In the genomic region with DNA sequence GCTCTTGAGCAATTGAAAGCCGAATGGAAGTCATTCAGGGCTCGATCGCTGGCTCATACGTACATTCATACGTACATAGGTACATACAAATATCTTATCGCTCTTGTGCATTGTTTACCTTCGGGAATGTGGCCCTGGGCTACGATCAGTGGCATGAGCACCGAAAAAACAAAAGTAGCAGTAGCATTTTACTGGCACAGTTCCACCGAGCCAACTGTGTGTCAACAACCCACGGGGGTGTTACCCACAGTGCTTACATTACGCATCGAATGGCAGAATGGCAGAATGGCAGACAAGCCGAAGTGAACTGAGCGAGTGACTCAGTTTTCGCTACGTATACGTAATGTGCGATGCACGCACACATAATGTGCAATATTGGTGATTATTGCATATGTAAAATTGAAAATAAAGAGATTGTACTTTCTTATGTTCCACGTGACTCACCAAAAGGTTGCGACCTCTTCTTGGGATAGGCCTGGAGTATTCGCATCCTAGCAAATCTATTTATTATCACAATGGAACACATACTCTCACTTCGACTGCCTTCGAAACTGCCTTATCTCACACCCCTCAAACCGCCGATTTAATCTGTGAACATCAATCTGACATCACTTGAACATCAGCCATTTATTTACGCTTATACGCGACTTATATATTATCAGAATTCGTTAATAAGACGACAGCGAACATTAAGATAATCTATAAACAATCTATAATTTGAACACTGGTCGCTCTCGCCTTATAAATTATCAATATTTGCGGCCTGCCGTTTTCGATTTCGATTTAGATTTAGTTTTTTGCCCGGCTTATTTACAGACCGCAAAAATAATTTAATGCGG, we compare ENCODE assay signal across 1 fruit fly cellular context.
A peak's percentile ranks its signal among the peaks of the same experiment; 100 is the strongest.
TF ChIP-seq lines count a peak whose summit lies in the region.

No protein-coding gene starts in this region.

TF ChIP-seq in whole organism, embryonic, 481 proteins besides CTCF, POLR2A, EP300 and RAD21 (continued from another document and continues in another):
- TF ChIP-seq org-1 (GFP tag; optimal IDR thresholded peaks at IDR 0.05; lab: Kevin White, UChicago) (no peak), Oaz (GFP tag; IDR thresholded peaks at IDR 0.05; lab: Robert Waterston, UW) (no peak), tna (GFP tag; IDR thresholded peaks at IDR 0.05; lab: Robert Waterston, UW; ENCODE audit: partially characterized antibody) (no peak), CG10431 (GFP tag; optimal IDR thresholded peaks at IDR 0.05; lab: Kevin White, UChicago) (no peak), lov (optimal IDR thresholded peaks at IDR 0.05; lab: Kevin White, UChicago) (no peak), lov (GFP tag; IDR thresholded peaks at IDR 0.05; lab: Robert Waterston, UW) (no peak), CG5180 (GFP tag; optimal IDR thresholded peaks at IDR 0.05; lab: Kevin White, UChicago) (no peak), Sox100B (GFP tag; optimal IDR thresholded peaks at IDR 0.05; lab: Kevin White, UChicago) (peak; percentile 28), CG34422 (GFP tag; IDR thresholded peaks at IDR 0.05; lab: Robert Waterston, UW) (no peak), fu2 (GFP tag; optimal IDR thresholded peaks at IDR 0.05; lab: Kevin White, UChicago) (no peak), fd64A (GFP tag; optimal IDR thresholded peaks at IDR 0.05; lab: Kevin White, UChicago) (peak; percentile 29), yki (optimal IDR thresholded peaks at IDR 0.05; lab: Kevin White, UChicago) (no peak), chn (GFP tag; optimal IDR thresholded peaks at IDR 0.05; lab: Kevin White, UChicago) (no peak), pan (optimal IDR thresholded peaks at IDR 0.05; lab: Kevin White, UChicago) (no peak), pan (GFP tag; optimal IDR thresholded peaks at IDR 0.05 in 1 of 2, IDR thresholded peaks at IDR 0.05 in 1 of 2) (peak in 1 of 2 experiments; percentile 8), CG16813 (GFP tag; IDR thresholded peaks at IDR 0.05; lab: Robert Waterston, UW; ENCODE audit: partially characterized antibody) (no peak), Antp (GFP tag; optimal IDR thresholded peaks at IDR 0.05; lab: Kevin White, UChicago) (no peak), sd (tag; optimal IDR thresholded peaks at IDR 0.05; lab: Kevin White, UChicago) (peak; percentile 80), Bgb (GFP tag; IDR thresholded peaks at IDR 0.05; lab: Robert Waterston, UW; ENCODE audit: partially characterized antibody) (no peak), CG7963 (GFP tag; IDR thresholded peaks at IDR 0.05; lab: Robert Waterston, UW; ENCODE audit: partially characterized antibody) (no peak), CG10321 (GFP tag; IDR thresholded peaks at IDR 0.05; lab: Robert Waterston, UW) (no peak), CG7271 (tag; optimal IDR thresholded peaks at IDR 0.05; lab: Kevin White, UChicago) (no peak), CG8765 (GFP tag; IDR thresholded peaks at IDR 0.05; lab: Robert Waterston, UW) (no peak), CG13894 (tag; optimal IDR thresholded peaks at IDR 0.05; lab: Kevin White, UChicago) (no peak), PHDP (tag; optimal IDR thresholded peaks at IDR 0.05; lab: Kevin White, UChicago) (no peak), CG12659 (GFP tag; optimal IDR thresholded peaks at IDR 0.05; lab: Kevin White, UChicago) (peak; percentile 7), Hsf (GFP tag; optimal IDR thresholded peaks at IDR 0.05; lab: Kevin White, UChicago) (no peak), CG10959 (GFP tag; IDR thresholded peaks at IDR 0.05; lab: Robert Waterston, UW) (no peak), sob (GFP tag; IDR thresholded peaks at IDR 0.05; lab: Robert Waterston, UW) (peak; percentile 44; the same call in 1 of the 2 replicates), otp (GFP tag; IDR thresholded peaks at IDR 0.05; lab: Robert Waterston, UW) (peak; percentile 46; the same call in 1 of the 3 replicates), Xbp1 (GFP tag; optimal IDR thresholded peaks at IDR 0.05; lab: Kevin White, UChicago) (no peak), jing (GFP tag; optimal IDR thresholded peaks at IDR 0.05; lab: Kevin White, UChicago) (no peak), zen (tag; optimal IDR thresholded peaks at IDR 0.05; lab: Kevin White, UChicago) (no peak), Gsc (GFP tag; IDR thresholded peaks at IDR 0.05; lab: Robert Waterston, UW) (no peak), Meics (GFP tag; optimal IDR thresholded peaks at IDR 0.05; lab: Kevin White, UChicago) (no peak), CG18476 (GFP tag; optimal IDR thresholded peaks at IDR 0.05; lab: Kevin White, UChicago) (no peak), CG8478 (optimal IDR thresholded peaks at IDR 0.05; lab: Kevin White, UChicago) (no peak), inv (GFP tag; IDR thresholded peaks at IDR 0.05; lab: Robert Waterston, UW; ENCODE audit: partially characterized antibody) (no peak), TFAM (GFP tag; optimal IDR thresholded peaks at IDR 0.05; lab: Kevin White, UChicago) (no peak), run (tag; optimal IDR thresholded peaks at IDR 0.05; lab: Kevin White, UChicago) (no peak), Hand (GFP tag; optimal IDR thresholded peaks at IDR 0.05; lab: Kevin White, UChicago) (no peak), sisA (GFP tag; IDR thresholded peaks at IDR 0.05; lab: Robert Waterston, UW) (no peak), CG31441 (GFP tag; IDR thresholded peaks at IDR 0.05; lab: Robert Waterston, UW) (no peak), ara (GFP tag; IDR thresholded peaks at IDR 0.05; lab: Robert Waterston, UW) (0 out of 2 replicates have a peak, but pooled peaks have one; percentile 25), Drgx (GFP tag; IDR thresholded peaks at IDR 0.05; lab: Robert Waterston, UW) (no peak), lab (GFP tag; optimal IDR thresholded peaks at IDR 0.05; lab: Kevin White, UChicago) (peak; percentile 41), CG6765 (GFP tag; optimal IDR thresholded peaks at IDR 0.05; lab: Kevin White, UChicago) (no peak), Awh (GFP tag; IDR thresholded peaks at IDR 0.05; lab: Robert Waterston, UW) (no peak), pnt (GFP tag; optimal IDR thresholded peaks at IDR 0.05; lab: Kevin White, UChicago) (no peak), abd-A (tag; optimal IDR thresholded peaks at IDR 0.05; lab: Kevin White, UChicago) (no peak), E2f1 (GFP tag; IDR thresholded peaks at IDR 0.05; lab: Robert Waterston, UW) (no peak; the same call in 1 of the 2 replicates), crc (GFP tag; optimal IDR thresholded peaks at IDR 0.05; lab: Kevin White, UChicago) (no peak), pita (GFP tag; optimal IDR thresholded peaks at IDR 0.05; lab: Kevin White, UChicago) (no peak), row (GFP tag; IDR thresholded peaks at IDR 0.05; lab: Robert Waterston, UW) (no peak), CG43689 (GFP tag; IDR thresholded peaks at IDR 0.05; lab: Robert Waterston, UW) (no peak), CG5245 (GFP tag; optimal IDR thresholded peaks at IDR 0.05; lab: Kevin White, UChicago) (no peak), fd96Cb (tag; optimal IDR thresholded peaks at IDR 0.05; lab: Kevin White, UChicago) (no peak), ATbp (GFP tag; optimal IDR thresholded peaks at IDR 0.05; lab: Kevin White, UChicago) (peak; percentile 52), ase (GFP tag; IDR thresholded peaks at IDR 0.05; lab: Robert Waterston, UW) (no peak), slp2 (GFP tag; optimal IDR thresholded peaks at IDR 0.05; lab: Kevin White, UChicago) (no peak), kni (GFP tag; optimal IDR thresholded peaks at IDR 0.05; lab: Kevin White, UChicago) (peak; percentile 18), CG3407 (GFP tag; optimal IDR thresholded peaks at IDR 0.05; lab: Kevin White, UChicago) (no peak), HLH54F (GFP tag; optimal IDR thresholded peaks at IDR 0.05; lab: Kevin White, UChicago) (no peak), CG15269 (tag; optimal IDR thresholded peaks at IDR 0.05; lab: Kevin White, UChicago) (no peak), gce (GFP tag; IDR thresholded peaks at IDR 0.05; lab: Robert Waterston, UW) (peak; percentile 15; the same call in 1 of the 3 replicates), Sry-β (GFP tag; optimal IDR thresholded peaks at IDR 0.05; lab: Kevin White, UChicago) (no peak), CG2199 (GFP tag; IDR thresholded peaks at IDR 0.05; lab: Robert Waterston, UW) (peak; percentile 84; the same call in 1 of the 3 replicates), CG8359 (GFP tag; optimal IDR thresholded peaks at IDR 0.05; lab: Kevin White, UChicago; ENCODE audit: borderline replicate concordance) (no peak), CG10543 (GFP tag; optimal IDR thresholded peaks at IDR 0.05; lab: Kevin White, UChicago) (peak; percentile 51), ab (GFP tag; optimal IDR thresholded peaks at IDR 0.05; lab: Kevin White, UChicago) (no peak), CG33213 (GFP tag; optimal IDR thresholded peaks at IDR 0.05; lab: Kevin White, UChicago) (no peak), ham (GFP tag; IDR thresholded peaks at IDR 0.05; lab: Robert Waterston, UW) (no peak), slou (GFP tag; optimal IDR thresholded peaks at IDR 0.05; lab: Kevin White, UChicago) (no peak), CG2129 (GFP tag; IDR thresholded peaks at IDR 0.05; lab: Robert Waterston, UW; ENCODE audit: partially characterized antibody) (no peak), repo (GFP tag; optimal IDR thresholded peaks at IDR 0.05; lab: Kevin White, UChicago) (no peak), hb (GFP tag; IDR thresholded peaks at IDR 0.05; lab: Robert Waterston, UW; ENCODE audit: partially characterized antibody) (no peak), CG6854 (GFP tag; optimal IDR thresholded peaks at IDR 0.05; lab: Kevin White, UChicago) (no peak), Vsx1 (GFP tag; optimal IDR thresholded peaks at IDR 0.05; lab: Kevin White, UChicago) (no peak), mirr (GFP tag; optimal IDR thresholded peaks at IDR 0.05; lab: Kevin White, UChicago) (no peak), CG4360 (GFP tag; IDR thresholded peaks at IDR 0.05; lab: Robert Waterston, UW) (no peak), sens (GFP tag; lab: Kevin White, UChicago) (no peak), CG10209 (GFP tag; optimal IDR thresholded peaks at IDR 0.05; lab: Kevin White, UChicago) (no peak), tio (GFP tag; optimal IDR thresholded peaks at IDR 0.05; lab: Kevin White, UChicago) (no peak), BEAF-32 (GFP tag; optimal IDR thresholded peaks at IDR 0.05; lab: Kevin White, UChicago) (no peak), luna (GFP tag; optimal IDR thresholded peaks at IDR 0.05; lab: Kevin White, UChicago) (no peak), CG2678 (tag; optimal IDR thresholded peaks at IDR 0.05; lab: Kevin White, UChicago) (peak; percentile 2), CG9876 (GFP tag; optimal IDR thresholded peaks at IDR 0.05; lab: Kevin White, UChicago) (no peak), Adf1 (GFP tag; IDR thresholded peaks at IDR 0.05; lab: Robert Waterston, UW) (no peak), NC2α (GFP tag; optimal IDR thresholded peaks at IDR 0.05; lab: Kevin White, UChicago) (no peak), croc (GFP tag; conservative IDR thresholded peaks at IDR 0.05; lab: Robert Waterston, UW) (no peak), CG4854 (GFP tag; optimal IDR thresholded peaks at IDR 0.05; lab: Kevin White, UChicago) (no peak), CG9437 (GFP tag; optimal IDR thresholded peaks at IDR 0.05; lab: Kevin White, UChicago) (no peak), Optix (GFP tag; IDR thresholded peaks at IDR 0.05; lab: Robert Waterston, UW) (no peak), ewg (GFP tag; optimal IDR thresholded peaks at IDR 0.05; lab: Kevin White, UChicago) (no peak), Asciz (GFP tag; optimal IDR thresholded peaks at IDR 0.05; lab: Kevin White, UChicago) (peak; percentile 5), insv (GFP tag; optimal IDR thresholded peaks at IDR 0.05; lab: Kevin White, UChicago) (no peak), Mes4 (GFP tag; optimal IDR thresholded peaks at IDR 0.05; lab: Kevin White, UChicago) (no peak), CG10462 (GFP tag; optimal IDR thresholded peaks at IDR 0.05; lab: Kevin White, UChicago) (no peak), CG11504 (tag; optimal IDR thresholded peaks at IDR 0.05; lab: Kevin White, UChicago) (peak; percentile 8), BtbVII (GFP tag; optimal IDR thresholded peaks at IDR 0.05; lab: Kevin White, UChicago) (no peak), dm (GFP tag; optimal IDR thresholded peaks at IDR 0.05; lab: Kevin White, UChicago) (no peak), CG12391 (tag; optimal IDR thresholded peaks at IDR 0.05; lab: Kevin White, UChicago) (no peak), CG9797 (GFP tag; optimal IDR thresholded peaks at IDR 0.05; lab: Kevin White, UChicago) (no peak), CG2202 (tag; optimal IDR thresholded peaks at IDR 0.05; lab: Kevin White, UChicago) (peak; percentile 10), Nf-YC (tag; optimal IDR thresholded peaks at IDR 0.05; lab: Kevin White, UChicago) (no peak), en (GFP tag; optimal IDR thresholded peaks at IDR 0.05; lab: Kevin White, UChicago) (no peak), gcm (GFP tag; optimal IDR thresholded peaks at IDR 0.05; lab: Kevin White, UChicago) (no peak), her (GFP tag; optimal IDR thresholded peaks at IDR 0.05; lab: Kevin White, UChicago) (no peak), cg (GFP tag; optimal IDR thresholded peaks at IDR 0.05; lab: Kevin White, UChicago) (no peak), HmgD (GFP tag; optimal IDR thresholded peaks at IDR 0.05; lab: Kevin White, UChicago) (no peak), Xrp1 (GFP tag; IDR thresholded peaks at IDR 0.05; lab: Robert Waterston, UW) (peak; percentile 48; the same call in 1 of the 2 replicates), HHEX (GFP tag; optimal IDR thresholded peaks at IDR 0.05; lab: Kevin White, UChicago) (no peak), Ravus (GFP tag; IDR thresholded peaks at IDR 0.05; lab: Robert Waterston, UW) (no peak), CG30020 (tag; optimal IDR thresholded peaks at IDR 0.05; lab: Kevin White, UChicago) (no peak), CG33557 (GFP tag; optimal IDR thresholded peaks at IDR 0.05; lab: Kevin White, UChicago) (no peak), ro (GFP tag; IDR thresholded peaks at IDR 0.05; lab: Robert Waterston, UW) (no peak), CG13624 (GFP tag; optimal IDR thresholded peaks at IDR 0.05; lab: Kevin White, UChicago) (no peak), CG4730 (GFP tag; IDR thresholded peaks at IDR 0.05; lab: Robert Waterston, UW) (no peak), CG14860 (GFP tag; IDR thresholded peaks at IDR 0.05; lab: Robert Waterston, UW; ENCODE audit: partially characterized antibody) (no peak), seq (GFP tag; IDR thresholded peaks at IDR 0.05; lab: Robert Waterston, UW) (0 out of 2 replicates have a peak, but pooled peaks have one; percentile 42), CG12236 (GFP tag; optimal IDR thresholded peaks at IDR 0.05; lab: Kevin White, UChicago) (no peak), bab2 (GFP tag; optimal IDR thresholded peaks at IDR 0.05; lab: Kevin White, UChicago) (no peak), Doc2 (GFP tag; IDR thresholded peaks at IDR 0.05; lab: Robert Waterston, UW) (no peak), dpn (GFP tag; optimal IDR thresholded peaks at IDR 0.05; lab: Kevin White, UChicago) (no peak), Nf-YA (GFP tag; IDR thresholded peaks at IDR 0.05; lab: Robert Waterston, UW) (no peak), Sox102F (GFP tag; optimal IDR thresholded peaks at IDR 0.05; lab: Kevin White, UChicago) (no peak), disco-r (GFP tag; optimal IDR thresholded peaks at IDR 0.05; lab: Kevin White, UChicago) (no peak)
